Fruit fly (Drosophila melanogaster) Kc167 (cell line): Measurements from ENCODE around the gene CG7611.

Experiments used
- Sin3A ChIP-seq: fragments of >200 bp; optimal IDR thresholded peaks from 2 replicates; lab custom pipeline; 2018; ENCODE audit warnings: missing external identifiers
- psq ChIP-seq: fragments of >200 bp; optimal IDR thresholded peaks from 2 replicates; lab custom pipeline; 2017; ENCODE audit warnings: missing external identifiers

dm6 chr3L:21574296-21574745 lies 51.3 kb downstream of the CG7611 start:
- no peak for TF ChIP-seq Sin3A
- no peak for TF ChIP-seq psq (lab: Kevin White, UChicago)
